Fruit fly (Drosophila melanogaster) whole organism, embryonic: ENCODE results near the gene Obp28a.

ENCODE experiments used
- Abd-B ChIP-seq: fragments of 200-800 bp; sonication (Bioruptor generic); optimal IDR thresholded peaks from 2 replicates; lab custom pipeline; 2018; ENCODE audit warnings: missing biosample characterization, mild to moderate bottlenecking, missing genetic modification characterization, moderate library complexity
- Antp ChIP-seq: fragments of 200-800 bp; sonication (Bioruptor generic); optimal IDR thresholded peaks from 3 replicates; lab custom pipeline; 2016; ENCODE audit warnings: missing biosample characterization, missing genetic modification characterization
- CG10147 ChIP-seq: fragments of 200-800 bp; sonication (Bioruptor generic); optimal IDR thresholded peaks from 2 replicates; lab custom pipeline; 2019; ENCODE audit warnings: missing biosample characterization, mild to moderate bottlenecking, missing genetic modification characterization, moderate library complexity
- CG10321 ChIP-seq: fragments of 200-800 bp; sonication (Bioruptor generic); IDR thresholded peaks from 2 replicates; pipeline ENCODE4 v1.3.6; 2022; ENCODE audit warnings: missing biosample characterization, missing genetic modification characterization
- CG12391 ChIP-seq: fragments of 200-800 bp; sonication (Bioruptor generic); optimal IDR thresholded peaks from 3 replicates; lab custom pipeline; 2018; ENCODE audit warnings: missing biosample characterization, mild to moderate bottlenecking, missing genetic modification characterization, moderate library complexity
- CG13424 ChIP-seq: fragments of 200-800 bp; sonication (Bioruptor generic); optimal IDR thresholded peaks from 2 replicates; lab custom pipeline; 2019; ENCODE audit warnings: missing biosample characterization, mild to moderate bottlenecking, missing genetic modification characterization, moderate library complexity
- CG14050 ChIP-seq: fragments of 200-800 bp; sonication (Bioruptor generic); IDR thresholded peaks from 3 replicates; pipeline ENCODE4 v1.3.6; 2022; ENCODE audit warnings: missing biosample characterization, missing genetic modification characterization
- CG14441 ChIP-seq: fragments of 200-800 bp; sonication (Bioruptor generic); IDR thresholded peaks from 2 replicates; pipeline ENCODE4 v1.3.6; 2022; ENCODE audit warnings: missing biosample characterization, missing genetic modification characterization
- CG14710 ChIP-seq: fragments of 200-800 bp; sonication (Bioruptor generic); optimal IDR thresholded peaks from 3 replicates; lab custom pipeline; 2019; ENCODE audit warnings: missing biosample characterization, mild to moderate bottlenecking, missing genetic modification characterization, moderate library complexity
- CG15011 ChIP-seq: fragments of 200-800 bp; sonication (Bioruptor generic); optimal IDR thresholded peaks from 3 replicates; lab custom pipeline; 2018; ENCODE audit warnings: missing biosample characterization, mild to moderate bottlenecking, missing genetic modification characterization
- CG15696 ChIP-seq: fragments of 200-800 bp; sonication (Bioruptor generic); optimal IDR thresholded peaks from 2 replicates; lab custom pipeline; 2019; ENCODE audit warnings: missing biosample characterization, mild to moderate bottlenecking, missing genetic modification characterization, moderate library complexity
- CG17361 ChIP-seq: fragments of 200-800 bp; sonication (Bioruptor generic); IDR thresholded peaks from 3 replicates; pipeline ENCODE4 v1.3.6; 2022; ENCODE audit warnings: missing biosample characterization, missing genetic modification characterization
- CG17385 ChIP-seq: fragments of 200-800 bp; sonication (Bioruptor generic); optimal IDR thresholded peaks from 3 replicates; lab custom pipeline; 2018; ENCODE audit warnings: missing biosample characterization, mild to moderate bottlenecking, missing genetic modification characterization
- CG18476 ChIP-seq: fragments of 200-800 bp; sonication (Bioruptor generic); optimal IDR thresholded peaks from 2 replicates; lab custom pipeline; 2016; ENCODE audit warnings: missing biosample characterization, mild to moderate bottlenecking, missing genetic modification characterization
- CG2678 ChIP-seq: fragments of 200-800 bp; sonication (Bioruptor generic); optimal IDR thresholded peaks from 3 replicates; lab custom pipeline; 2019; ENCODE audit warnings: missing biosample characterization, mild to moderate bottlenecking, missing genetic modification characterization, moderate library complexity
- CG2889 ChIP-seq: fragments of 200-800 bp; sonication (Bioruptor generic); IDR thresholded peaks from 3 replicates; pipeline ENCODE4 v1.3.6; 2022; ENCODE audit warnings: missing biosample characterization, missing genetic modification characterization
- CG32767 ChIP-seq: fragments of 200-800 bp; sonication (Bioruptor generic); IDR thresholded peaks from 2 replicates; pipeline ENCODE4 v1.3.6; 2022; ENCODE audit warnings: missing biosample characterization, missing genetic modification characterization
- CG34376 ChIP-seq: fragments of 200-800 bp; sonication (Bioruptor generic); optimal IDR thresholded peaks from 2 replicates; lab custom pipeline; 2018; ENCODE audit warnings: missing biosample characterization, mild to moderate bottlenecking, missing genetic modification characterization
- CG6689 ChIP-seq: fragments of 200-800 bp; sonication (Bioruptor generic); IDR thresholded peaks from 2 replicates; pipeline ENCODE4 v1.3.6; 2022; ENCODE audit warnings: missing biosample characterization, missing genetic modification characterization
- CG7271 ChIP-seq: fragments of 200-800 bp; sonication (Bioruptor generic); optimal IDR thresholded peaks from 2 replicates; lab custom pipeline; 2018; ENCODE audit warnings: missing biosample characterization, mild to moderate bottlenecking, missing genetic modification characterization, moderate library complexity
- CG7987 ChIP-seq: fragments of 200-800 bp; sonication (Bioruptor generic); optimal IDR thresholded peaks from 2 replicates; lab custom pipeline; 2018; ENCODE audit warnings: missing biosample characterization, mild to moderate bottlenecking, missing genetic modification characterization, moderate library complexity
- CG8281 ChIP-seq: fragments of 200-800 bp; sonication (Bioruptor generic); optimal IDR thresholded peaks from 2 replicates; lab custom pipeline; 2018; ENCODE audit warnings: missing biosample characterization, mild to moderate bottlenecking, missing genetic modification characterization, moderate library complexity
- CTCF ChIP-seq: fragments of 200-800 bp; sonication (Bioruptor generic); optimal IDR thresholded peaks from 2 replicates; lab custom pipeline; 2017; ENCODE audit warnings: missing biosample characterization, mild to moderate bottlenecking, missing genetic modification characterization, moderate library complexity
- CoRest ChIP-seq: fragments of 200-800 bp; sonication (Bioruptor generic); optimal IDR thresholded peaks from 3 replicates; lab custom pipeline; 2018; ENCODE audit warnings: missing biosample characterization, mild to moderate bottlenecking, missing genetic modification characterization, moderate library complexity
- Dad ChIP-seq: fragments of 200-800 bp; sonication (Bioruptor generic); optimal IDR thresholded peaks from 3 replicates; lab custom pipeline; 2016; ENCODE audit warnings: missing biosample characterization, missing genetic modification characterization
- Ets65A ChIP-seq: fragments of 200-800 bp; sonication (Bioruptor generic); peaks from one replicate; lab custom pipeline; 2016; ENCODE audit warnings: missing biosample characterization, missing genetic modification characterization
- HLH3B ChIP-seq: fragments of 200-800 bp; sonication (Bioruptor generic); IDR thresholded peaks from 2 replicates; pipeline ENCODE4 v1.3.6; 2022; ENCODE audit warnings: missing biosample characterization, missing genetic modification characterization
- Lhr ChIP-seq: fragments of 200-800 bp; sonication (Bioruptor generic); optimal IDR thresholded peaks from 3 replicates; lab custom pipeline; 2017; ENCODE audit warnings: mild to moderate bottlenecking, missing biosample characterization, missing genetic modification reagents, missing genetic modification characterization
- MESR4 ChIP-seq: fragments of 200-800 bp; sonication (Bioruptor generic); optimal IDR thresholded peaks from 2 replicates; lab custom pipeline; 2018; ENCODE audit warnings: missing biosample characterization, mild to moderate bottlenecking, missing genetic modification characterization, moderate library complexity
- Med ChIP-seq: fragments of 200-800 bp; sonication (Bioruptor generic); peaks from one replicate; lab custom pipeline; 2016; ENCODE audit warnings: missing biosample characterization, missing genetic modification characterization, mild to moderate bottlenecking, inconsistent platforms, moderate library complexity
- Oaz ChIP-seq: fragments of 200-800 bp; sonication (Bioruptor generic); IDR thresholded peaks from 2 replicates; pipeline ENCODE4 v1.3.6; 2022; ENCODE audit warnings: missing biosample characterization, missing genetic modification characterization
- Optix ChIP-seq: fragments of 200-800 bp; sonication (Bioruptor generic); IDR thresholded peaks from 3 replicates; pipeline ENCODE4 v1.3.6; 2022; ENCODE audit warnings: missing biosample characterization, missing genetic modification characterization
- Pdp1 ChIP-seq, 2 experiments: fragments of 200-800 bp; sonication (Bioruptor generic); optimal IDR thresholded peaks; 3 replicates each; lab custom pipeline; 2016; ENCODE audit warnings: missing biosample characterization in 2 of 2, missing genetic modification characterization in 2 of 2, mild to moderate bottlenecking in 1 of 2, moderate library complexity in 1 of 2
- Sox100B ChIP-seq: fragments of 200-800 bp; sonication (Bioruptor generic); optimal IDR thresholded peaks from 3 replicates; lab custom pipeline; 2018; ENCODE audit warnings: missing biosample characterization, mild to moderate bottlenecking, missing genetic modification characterization
- Xrp1 ChIP-seq: fragments of 200-800 bp; sonication (Bioruptor generic); IDR thresholded peaks from 2 replicates; pipeline ENCODE4 v1.3.6; 2022; ENCODE audit warnings: missing biosample characterization, missing genetic modification characterization
- ab ChIP-seq: fragments of 200-800 bp; sonication (Bioruptor generic); optimal IDR thresholded peaks from 2 replicates; lab custom pipeline; 2016; ENCODE audit warnings: missing biosample characterization, missing genetic modification characterization
- dm ChIP-seq: fragments of 200-800 bp; sonication (Bioruptor generic); optimal IDR thresholded peaks from 3 replicates; lab custom pipeline; 2016; ENCODE audit warnings: missing biosample characterization, missing genetic modification characterization
- dmrt99B ChIP-seq: fragments of 200-800 bp; sonication (Bioruptor generic); optimal IDR thresholded peaks from 2 replicates; lab custom pipeline; 2018; ENCODE audit warnings: missing biosample characterization, mild to moderate bottlenecking, missing genetic modification characterization, moderate library complexity
- ems ChIP-seq: fragments of 200-800 bp; sonication (Bioruptor generic); optimal IDR thresholded peaks from 3 replicates; lab custom pipeline; 2016; ENCODE audit warnings: missing biosample characterization, missing genetic modification characterization
- fd64A ChIP-seq: fragments of 200-800 bp; sonication (Bioruptor generic); optimal IDR thresholded peaks from 3 replicates; lab custom pipeline; 2018; ENCODE audit warnings: missing biosample characterization, mild to moderate bottlenecking, missing genetic modification characterization
- grau ChIP-seq: fragments of 200-800 bp; optimal IDR thresholded peaks from 3 replicates; lab custom pipeline; 2019; ENCODE audit warnings: missing biosample characterization, mild to moderate bottlenecking, missing genetic modification characterization, moderate library complexity
- her ChIP-seq: fragments of 200-800 bp; sonication (Bioruptor generic); optimal IDR thresholded peaks from 2 replicates; lab custom pipeline; 2016; ENCODE audit warnings: missing biosample characterization, missing genetic modification characterization
- jing ChIP-seq: fragments of 200-800 bp; sonication (Bioruptor generic); optimal IDR thresholded peaks from 2 replicates; lab custom pipeline; 2018; ENCODE audit warnings: missing biosample characterization, mild to moderate bottlenecking, missing genetic modification characterization
- kay ChIP-seq: fragments of 200-800 bp; sonication (Bioruptor generic); optimal IDR thresholded peaks from 2 replicates; lab custom pipeline; 2016; ENCODE audit warnings: missing biosample characterization, missing genetic modification characterization
- luna ChIP-seq: fragments of 200-800 bp; sonication (Bioruptor generic); optimal IDR thresholded peaks from 2 replicates; lab custom pipeline; 2016; ENCODE audit warnings: missing biosample characterization, missing genetic modification characterization
- oc ChIP-seq: fragments of 200-800 bp; sonication (Bioruptor generic); optimal IDR thresholded peaks from 2 replicates; lab custom pipeline; 2018; ENCODE audit warnings: missing biosample characterization, mild to moderate bottlenecking, missing genetic modification characterization, moderate library complexity
- schlank ChIP-seq: fragments of 200-800 bp; sonication (Bioruptor generic); optimal IDR thresholded peaks from 2 replicates; lab custom pipeline; 2018; ENCODE audit warnings: missing biosample characterization, mild to moderate bottlenecking, missing genetic modification characterization
- stwl ChIP-seq: fragments of 200-800 bp; sonication (Bioruptor generic); optimal IDR thresholded peaks from 3 replicates; lab custom pipeline; 2018; ENCODE audit warnings: missing biosample characterization, mild to moderate bottlenecking, missing genetic modification characterization, moderate library complexity
- zf30C ChIP-seq: fragments of 200-800 bp; sonication (Bioruptor generic); optimal IDR thresholded peaks from 3 replicates; lab custom pipeline; 2018; ENCODE audit warnings: missing biosample characterization, mild to moderate bottlenecking, missing genetic modification characterization

The Obp28a gene

dm6 chr2L:7494341-7495293, 2.5 kb downstream of the Obp28a start (continued):
- peak; percentile 8 for TF ChIP-seq schlank (tag; lab: Kevin White, UChicago)
- peak in 1 of 2 experiments; percentile 96 for TF ChIP-seq Pdp1 (GFP tag; optimal IDR thresholded peaks at IDR 0.05; lab: Kevin White, UChicago)
- TF ChIP-seq CG12391 (tag; lab: Kevin White, UChicago) = peak; percentile 56
- no peak for TF ChIP-seq CG7271 (tag; lab: Kevin White, UChicago)
- TF ChIP-seq CTCF (GFP tag; lab: Kevin White, UChicago) = no peak
- peak; percentile 55; the same call in 2 of the 3 replicates for TF ChIP-seq CG2889 (GFP tag; lab: Robert Waterston, UW)
- no peak for TF ChIP-seq CG14441
- TF ChIP-seq Lhr (GFP tag; lab: Kevin White, UChicago) = no peak
- peak; percentile 14; the same call in 1 of the 2 replicates for TF ChIP-seq Xrp1 (GFP tag; lab: Robert Waterston, UW)
- no peak for TF ChIP-seq CG32767 (GFP tag; lab: Robert Waterston, UW)
- no peak for TF ChIP-seq CG15696 (tag; lab: Kevin White, UChicago)
- TF ChIP-seq CG14710 (tag; lab: Kevin White, UChicago) = no peak
- peak; percentile 32 for TF ChIP-seq CG10147 (GFP tag; lab: Kevin White, UChicago)
- TF ChIP-seq CG2678 = peak; percentile 24
- TF ChIP-seq dm (GFP tag; lab: Kevin White, UChicago) = no peak
- no peak for TF ChIP-seq HLH3B (GFP tag; lab: Robert Waterston, UW)
- TF ChIP-seq Med = peak; percentile 74
- TF ChIP-seq CG15011 (GFP tag; lab: Kevin White, UChicago) = no peak
- no peak for TF ChIP-seq CG8281 (tag; lab: Kevin White, UChicago)
- no peak for TF ChIP-seq stwl (tag; lab: Kevin White, UChicago)
- no peak for TF ChIP-seq CG6689
- peak; percentile 58 for TF ChIP-seq CG17385 (GFP tag; lab: Kevin White, UChicago)
- TF ChIP-seq CG14050 (GFP tag; lab: Robert Waterston, UW) = no peak
- no peak for TF ChIP-seq zf30C (GFP tag; lab: Kevin White, UChicago)
- no peak for TF ChIP-seq MESR4
- TF ChIP-seq Dad = no peak
- no peak for TF ChIP-seq kay (GFP tag; lab: Kevin White, UChicago)
- TF ChIP-seq CG18476 = peak; percentile 8
- no peak for TF ChIP-seq Sox100B (GFP tag; lab: Kevin White, UChicago)
- no peak for TF ChIP-seq CG7987
- peak; percentile 61 for TF ChIP-seq dmrt99B
- peak; percentile 51 for TF ChIP-seq Antp (GFP tag; lab: Kevin White, UChicago)
- no peak for TF ChIP-seq jing (GFP tag; lab: Kevin White, UChicago)
- peak; percentile 45 for TF ChIP-seq Ets65A (GFP tag; lab: Kevin White, UChicago)
- TF ChIP-seq CG17361 (GFP tag; lab: Robert Waterston, UW) = no peak
- no peak for TF ChIP-seq fd64A
- no peak for TF ChIP-seq Abd-B
- TF ChIP-seq luna (GFP tag; lab: Kevin White, UChicago) = no peak
- no peak for TF ChIP-seq ems (GFP tag; lab: Kevin White, UChicago)
- no peak for TF ChIP-seq ab
- TF ChIP-seq Oaz (GFP tag; lab: Robert Waterston, UW) = no peak
- peak; percentile 58 for TF ChIP-seq CoRest (tag; lab: Kevin White, UChicago)
- peak; percentile 66 for TF ChIP-seq CG13424
- no peak for TF ChIP-seq oc
- no peak for TF ChIP-seq CG34376 (GFP tag; lab: Kevin White, UChicago)
- TF ChIP-seq CG10321 = no peak
- peak; percentile 94 for TF ChIP-seq grau (tag; lab: Kevin White, UChicago)
- peak; percentile 52 for TF ChIP-seq her (GFP tag; lab: Kevin White, UChicago)
- TF ChIP-seq Optix (GFP tag; lab: Robert Waterston, UW) = no peak
